Fruit fly (Drosophila melanogaster) whole organism, embryonic: ENCODE data around the gene RpL28.

Source experiments
- Atf3 ChIP-seq: fragments of 200-800 bp; sonication (Bioruptor generic); optimal IDR thresholded peaks from 3 replicates; lab custom pipeline; 2016; ENCODE audit warnings: missing biosample characterization, missing genetic modification characterization
- BEAF-32 ChIP-seq: fragments of 200-800 bp; sonication (Bioruptor generic); optimal IDR thresholded peaks from 3 replicates; lab custom pipeline; 2017; ENCODE audit warnings: missing biosample characterization, missing genetic modification characterization, mild to moderate bottlenecking, moderate library complexity, missing genetic modification reagents
- CG10431 ChIP-seq: fragments of 200-800 bp; sonication (Bioruptor generic); optimal IDR thresholded peaks from 3 replicates; lab custom pipeline; 2018; ENCODE audit warnings: missing biosample characterization, mild to moderate bottlenecking, missing genetic modification characterization
- CG11398 ChIP-seq: fragments of 200-800 bp; sonication (Bioruptor generic); optimal IDR thresholded peaks from 2 replicates; lab custom pipeline; 2016; ENCODE audit warnings: missing biosample characterization, missing genetic modification characterization
- CG13624 ChIP-seq: fragments of 200-800 bp; sonication (Bioruptor generic); optimal IDR thresholded peaks from 2 replicates; lab custom pipeline; 2016; ENCODE audit warnings: missing biosample characterization, missing genetic modification characterization
- CG15514 ChIP-seq: fragments of 200-800 bp; sonication (Bioruptor generic); optimal IDR thresholded peaks from 3 replicates; lab custom pipeline; 2017; ENCODE audit warnings: missing biosample characterization, missing genetic modification characterization, mild to moderate bottlenecking, moderate library complexity, missing genetic modification reagents
- CG1647 ChIP-seq: fragments of 200-800 bp; sonication (Bioruptor generic); optimal IDR thresholded peaks from 3 replicates; lab custom pipeline; 2016; ENCODE audit warnings: missing biosample characterization, missing genetic modification characterization
- CG18262 ChIP-seq: fragments of 200-800 bp; optimal IDR thresholded peaks from 3 replicates; lab custom pipeline; 2019; ENCODE audit warnings: missing biosample characterization, mild to moderate bottlenecking, missing genetic modification characterization, moderate library complexity
- CG18599 ChIP-seq: fragments of 200-800 bp; sonication (Bioruptor generic); optimal IDR thresholded peaks from 3 replicates; lab custom pipeline; 2017; ENCODE audit warnings: missing biosample characterization, missing genetic modification characterization, mild to moderate bottlenecking, moderate library complexity, missing genetic modification reagents
- CG2129 ChIP-seq: fragments of 200-800 bp; sonication (Bioruptor generic); IDR thresholded peaks from 2 replicates; pipeline ENCODE4 v1.3.6; 2022; ENCODE audit warnings: missing biosample characterization, missing genetic modification characterization; ENCODE audit not compliant: partially characterized antibody
- CG2678 ChIP-seq: fragments of 200-800 bp; sonication (Bioruptor generic); optimal IDR thresholded peaks from 3 replicates; lab custom pipeline; 2019; ENCODE audit warnings: missing biosample characterization, mild to moderate bottlenecking, missing genetic modification characterization, moderate library complexity
- CG30020 ChIP-seq: fragments of 200-800 bp; optimal IDR thresholded peaks from 2 replicates; lab custom pipeline; 2019; ENCODE audit warnings: missing biosample characterization, mild to moderate bottlenecking, missing genetic modification characterization, moderate library complexity
- CG3847 ChIP-seq: fragments of 200-800 bp; sonication (Bioruptor generic); IDR thresholded peaks from 2 replicates; pipeline ENCODE4 v1.3.6; 2022; ENCODE audit warnings: missing biosample characterization, missing genetic modification characterization
- CG42726 ChIP-seq: fragments of 200-800 bp; sonication (Bioruptor generic); IDR thresholded peaks from 2 replicates; pipeline ENCODE4 v1.3.6; 2022; ENCODE audit warnings: missing biosample characterization, missing genetic modification characterization; ENCODE audit not compliant: partially characterized antibody
- CG8944 ChIP-seq: fragments of 200-800 bp; sonication (Bioruptor generic); optimal IDR thresholded peaks from 3 replicates; lab custom pipeline; 2016; ENCODE audit warnings: missing biosample characterization, missing genetic modification characterization
- CG9932 ChIP-seq: fragments of 200-800 bp; sonication (Bioruptor generic); IDR thresholded peaks from 2 replicates; pipeline ENCODE4 v1.3.6; 2022; ENCODE audit warnings: missing biosample characterization, missing genetic modification characterization
- CHES-1-like ChIP-seq: fragments of 200-800 bp; sonication (Bioruptor generic); optimal IDR thresholded peaks from 2 replicates; lab custom pipeline; 2016; ENCODE audit warnings: missing biosample characterization, missing genetic modification characterization
- Dbx ChIP-seq: fragments of 200-800 bp; sonication (Bioruptor generic); IDR thresholded peaks from 3 replicates; pipeline ENCODE4 v1.3.6; 2022; ENCODE audit warnings: missing biosample characterization, missing genetic modification characterization
- HLH4C ChIP-seq: fragments of 200-800 bp; sonication (Bioruptor generic); IDR thresholded peaks from 3 replicates; pipeline ENCODE4 v1.3.6; 2022; ENCODE audit warnings: missing biosample characterization, missing genetic modification characterization; ENCODE audit not compliant: partially characterized antibody
- HLHmδ ChIP-seq: fragments of 200-800 bp; sonication (Bioruptor generic); optimal IDR thresholded peaks from 2 replicates; lab custom pipeline; 2018; ENCODE audit warnings: missing biosample characterization, mild to moderate bottlenecking, missing genetic modification characterization, moderate library complexity
- Hsf ChIP-seq: fragments of 200-800 bp; sonication (Bioruptor generic); optimal IDR thresholded peaks from 3 replicates; lab custom pipeline; 2016; ENCODE audit warnings: missing biosample characterization, missing genetic modification characterization
- Myb ChIP-seq: fragments of 200-800 bp; sonication (Bioruptor generic); optimal IDR thresholded peaks from 2 replicates; lab custom pipeline; 2016; ENCODE audit warnings: missing biosample characterization, missing genetic modification characterization
- PHDP ChIP-seq: fragments of 200-800 bp; sonication (Bioruptor generic); optimal IDR thresholded peaks from 3 replicates; lab custom pipeline; 2018; ENCODE audit warnings: missing biosample characterization, mild to moderate bottlenecking, missing genetic modification characterization, moderate library complexity
- Rfx ChIP-seq: fragments of 200-800 bp; sonication (Bioruptor generic); IDR thresholded peaks from 2 replicates; pipeline ENCODE4 v1.3.6; 2022; ENCODE audit warnings: missing biosample characterization, missing genetic modification characterization
- Sin3A ChIP-seq: fragments of >200 bp; optimal IDR thresholded peaks from 2 replicates; lab custom pipeline; 2018
- Usf ChIP-seq: fragments of 200-800 bp; sonication (Bioruptor generic); optimal IDR thresholded peaks from 2 replicates; lab custom pipeline; 2017; ENCODE audit warnings: missing genotype, missing biosample characterization, missing genetic modification characterization
- az2 ChIP-seq: fragments of 200-800 bp; sonication (Bioruptor generic); optimal IDR thresholded peaks from 3 replicates; lab custom pipeline; 2016; ENCODE audit warnings: missing biosample characterization, missing genetic modification characterization
- bigmax ChIP-seq: fragments of 200-800 bp; sonication (Bioruptor generic); optimal IDR thresholded peaks from 2 replicates; lab custom pipeline; 2018; ENCODE audit warnings: missing biosample characterization, mild to moderate bottlenecking, missing genetic modification characterization
- bsh ChIP-seq, 2 experiments: fragments of 200-800 bp; sonication (Bioruptor generic); optimal IDR thresholded peaks; 2 replicates each; lab custom pipeline; 2017 to 2018; ENCODE audit warnings: mild to moderate bottlenecking in 2 of 2, missing biosample characterization in 2 of 2, missing genetic modification characterization in 2 of 2, moderate library complexity in 1 of 2
- chif ChIP-seq, 2 experiments: fragments of 200-800 bp; sonication (Bioruptor generic); optimal IDR thresholded peaks; 3 replicates each; lab custom pipeline; 2016; ENCODE audit warnings: missing biosample characterization in 2 of 2, missing genetic modification characterization in 2 of 2
- chm ChIP-seq: fragments of 200-800 bp; sonication (Bioruptor generic); IDR thresholded peaks from 2 replicates; pipeline ENCODE4 v1.3.6; 2022; ENCODE audit warnings: missing biosample characterization, missing genetic modification characterization
- ci ChIP-seq: fragments of 200-800 bp; sonication (Bioruptor generic); IDR thresholded peaks from 3 replicates; pipeline ENCODE4 v1.3.6; 2022; ENCODE audit warnings: missing biosample characterization, missing genetic modification characterization
- dpn ChIP-seq, 2 experiments: fragments of 200-800 bp; sonication (Bioruptor generic); optimal IDR thresholded peaks; 3 replicates each; lab custom pipeline; 2016; ENCODE audit warnings: missing biosample characterization in 2 of 2, missing genetic modification characterization in 2 of 2
- gem ChIP-seq: fragments of 200-800 bp; sonication (Bioruptor generic); optimal IDR thresholded peaks from 2 replicates; lab custom pipeline; 2019; ENCODE audit warnings: missing biosample characterization, mild to moderate bottlenecking, missing genetic modification characterization, moderate library complexity
- gt ChIP-seq: fragments of 200-800 bp; sonication (Bioruptor generic); IDR thresholded peaks from 2 replicates; pipeline ENCODE4 v1.3.6; 2022; ENCODE audit warnings: missing biosample characterization, missing genetic modification characterization
- ind ChIP-seq: fragments of 200-800 bp; sonication (Bioruptor generic); optimal IDR thresholded peaks from 3 replicates; lab custom pipeline; 2016; ENCODE audit warnings: missing biosample characterization, missing genetic modification characterization
- lab ChIP-seq: fragments of 200-800 bp; sonication (Bioruptor generic); optimal IDR thresholded peaks from 3 replicates; lab custom pipeline; 2017; ENCODE audit warnings: missing biosample characterization, missing genetic modification characterization, mild to moderate bottlenecking, moderate library complexity, missing genetic modification reagents
- mam ChIP-seq: fragments of 200-800 bp; sonication (Bioruptor generic); optimal IDR thresholded peaks from 3 replicates; lab custom pipeline; 2016; ENCODE audit warnings: missing biosample characterization, missing genetic modification characterization
- nom ChIP-seq: fragments of 200-800 bp; sonication (Bioruptor generic); optimal IDR thresholded peaks from 2 replicates; lab custom pipeline; 2017; ENCODE audit warnings: missing biosample characterization, missing genetic modification characterization, mild to moderate bottlenecking, moderate library complexity, missing genetic modification reagents
- pho ChIP-seq: fragments of 200-800 bp; sonication (Bioruptor generic); optimal IDR thresholded peaks from 2 replicates; lab custom pipeline; 2016; ENCODE audit warnings: missing biosample characterization, missing genetic modification characterization
- row ChIP-seq: fragments of 200-800 bp; sonication (Bioruptor generic); IDR thresholded peaks from 3 replicates; pipeline ENCODE4 v1.3.6; 2022; ENCODE audit warnings: missing biosample characterization, missing genetic modification characterization
- run ChIP-seq: fragments of 200-800 bp; sonication (Bioruptor generic); optimal IDR thresholded peaks from 3 replicates; lab custom pipeline; 2018; ENCODE audit warnings: missing biosample characterization, mild to moderate bottlenecking, missing genetic modification characterization
- scrt ChIP-seq: fragments of 200-800 bp; sonication (Bioruptor generic); optimal IDR thresholded peaks from 2 replicates; lab custom pipeline; 2018; ENCODE audit warnings: missing biosample characterization, mild to moderate bottlenecking, missing genetic modification characterization, moderate library complexity
- sd ChIP-seq: fragments of 200-800 bp; sonication (Bioruptor generic); optimal IDR thresholded peaks from 3 replicates; lab custom pipeline; 2018; ENCODE audit warnings: missing biosample characterization, mild to moderate bottlenecking, missing genetic modification characterization, moderate library complexity
- shn ChIP-seq: fragments of 200-800 bp; sonication (Bioruptor generic); optimal IDR thresholded peaks from 3 replicates; lab custom pipeline; 2016; ENCODE audit warnings: missing biosample characterization, missing genetic modification characterization
- sna ChIP-seq: fragments of 200-800 bp; sonication (Bioruptor generic); IDR thresholded peaks from 2 replicates; pipeline ENCODE4 v1.3.6; 2022; ENCODE audit warnings: missing biosample characterization, missing genetic modification characterization; ENCODE audit not compliant: partially characterized antibody
- tin ChIP-seq: fragments of 200-800 bp; sonication (Bioruptor generic); optimal IDR thresholded peaks from 3 replicates; lab custom pipeline; 2016; ENCODE audit warnings: missing biosample characterization, missing genetic modification characterization
- tup ChIP-seq: fragments of 200-800 bp; sonication (Bioruptor generic); optimal IDR thresholded peaks from 2 replicates; lab custom pipeline; 2016; ENCODE audit warnings: missing biosample characterization, mild to moderate bottlenecking, missing genetic modification characterization, moderate library complexity
- vnd ChIP-seq: fragments of 200-800 bp; sonication (Bioruptor generic); IDR thresholded peaks from 3 replicates; pipeline ENCODE4 v1.3.6; 2022; ENCODE audit warnings: missing biosample characterization, missing genetic modification characterization; ENCODE audit not compliant: partially characterized antibody
- zfh2 ChIP-seq: fragments of 200-800 bp; sonication (Bioruptor generic); optimal IDR thresholded peaks from 2 replicates; lab custom pipeline; 2016; ENCODE audit warnings: missing biosample characterization, missing genetic modification characterization

The RpL28 gene

dm6 chr3L:3197464-3197863 lies 25.3 kb downstream of the RpL28 start, which contains the start of gene CG14966 (continued):
- TF ChIP-seq tin (GFP tag; lab: Kevin White, UChicago) (peak; percentile 39), sna (peak; percentile 94), CHES-1-like (GFP tag; lab: Kevin White, UChicago) (peak; percentile 70), bigmax (GFP tag; lab: Kevin White, UChicago) (peak; percentile 8), CG10431 (GFP tag; lab: Kevin White, UChicago) (peak; percentile 89), row (GFP tag; lab: Robert Waterston, UW) (peak; percentile 85), CG18599 (peak; percentile 22), CG11398 (GFP tag; lab: Kevin White, UChicago) (no peak), lab (GFP tag; lab: Kevin White, UChicago) (peak; percentile 14), tup (no peak), run (tag; lab: Kevin White, UChicago) (no peak), CG15514 (peak; percentile 83), mam (peak; percentile 62), Myb (GFP tag; lab: Kevin White, UChicago) (peak; percentile 95), chm (GFP tag; lab: Robert Waterston, UW) (peak; percentile 30; the same call in 1 of the 2 replicates), CG30020 (peak; percentile 42), Usf (GFP tag; lab: Kevin White, UChicago) (no peak), CG13624 (GFP tag; lab: Kevin White, UChicago) (peak; percentile 54), pho (peak; percentile 29), CG9932 (GFP tag; lab: Robert Waterston, UW) (peak; percentile 78), HLHmδ (no peak), ind (GFP tag; lab: Kevin White, UChicago) (peak; percentile 19), CG2129 (GFP tag; lab: Robert Waterston, UW) (peak; percentile 80), nom (GFP tag; lab: Kevin White, UChicago) (peak; percentile 33), CG8944 (GFP tag; lab: Kevin White, UChicago) (no peak), HLH4C (GFP tag; lab: Robert Waterston, UW) (peak; percentile 76), chif (GFP tag; optimal IDR thresholded peaks at IDR 0.05; lab: Kevin White, UChicago) (peak in 1 of 2 experiments; percentile 11), sd (peak; percentile 82), CG1647 (no peak), CG42726 (GFP tag; lab: Robert Waterston, UW) (peak; percentile 91), vnd (peak; percentile 75), gem (tag; lab: Kevin White, UChicago) (peak; percentile 33), Hsf (peak; percentile 15), Dbx (GFP tag; lab: Robert Waterston, UW) (peak; percentile 57; the same call in 2 of the 3 replicates), CG18262 (tag; lab: Kevin White, UChicago) (peak; percentile 7), Sin3A (lab: Kevin White, UChicago) (peak; percentile 24), gt (GFP tag; lab: Robert Waterston, UW) (no peak), zfh2 (peak; percentile 22), Atf3 (GFP tag; lab: Kevin White, UChicago) (no peak), bsh (GFP tag; optimal IDR thresholded peaks at IDR 0.05; lab: Kevin White, UChicago) (no peak), BEAF-32 (GFP tag; lab: Kevin White, UChicago) (peak; percentile 90), dpn (GFP tag; optimal IDR thresholded peaks at IDR 0.05; lab: Kevin White, UChicago) (peak; percentile 20 to 48), PHDP (peak; percentile 1), az2 (GFP tag; lab: Kevin White, UChicago) (peak; percentile 17), CG3847 (peak; percentile 44), scrt (peak; percentile 96), Rfx (peak; percentile 73), CG2678 (tag; lab: Kevin White, UChicago) (peak; percentile 4), shn (GFP tag; lab: Kevin White, UChicago) (peak; percentile 10), ci (GFP tag; lab: Robert Waterston, UW) (peak; percentile 50; the same call in 1 of the 3 replicates)
